Worm (Caenorhabditis elegans): ENCODE data around the gene twk-32.

twk-32 gene

DNA sequence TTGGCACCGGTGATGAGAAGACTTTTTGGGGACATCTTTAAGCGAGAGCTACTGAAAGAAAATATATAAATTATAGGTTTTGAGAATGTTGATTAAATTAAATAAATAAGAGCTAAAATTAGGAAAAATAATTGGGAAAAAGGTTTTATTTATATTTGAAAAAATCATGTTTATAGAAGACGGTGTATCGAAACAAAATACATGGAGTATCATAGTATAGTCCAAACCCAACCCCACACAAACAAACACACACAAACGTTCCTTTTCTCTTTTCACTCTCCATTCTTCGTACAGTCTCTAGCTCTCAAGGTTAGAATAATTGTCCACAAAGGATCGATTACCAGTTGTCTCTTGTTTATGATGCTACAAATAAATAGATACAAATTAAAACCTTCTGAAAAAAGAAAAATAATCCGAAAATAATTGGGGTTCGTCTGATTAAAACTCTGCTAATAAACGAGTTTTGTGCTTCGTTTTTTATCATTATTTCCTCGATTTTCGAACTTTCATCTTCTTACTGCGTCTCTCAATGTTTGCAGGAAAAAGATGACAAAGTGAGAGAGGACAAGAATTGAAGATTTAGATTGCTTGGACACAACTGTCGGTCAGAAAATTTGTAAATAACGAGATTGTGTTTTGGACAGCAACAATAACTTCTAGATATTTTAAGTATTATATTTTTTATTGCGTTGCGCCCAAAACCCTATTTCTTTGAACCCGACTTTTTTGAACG, 39.9 kb upstream of the twk-32 start, which contains the start of gene F20G2.2:
Gene F20G2.2, minus strand, starts transcription at position 51 of the 733 bp plus-strand sequence.
- no peak for TF ChIP-seq ztf-7 (tag; optimal IDR thresholded peaks at IDR 0.05)
- TF ChIP-seq dmd-8 (GFP tag; IDR thresholded peaks at IDR 0.05): no peak
- TF ChIP-seq snpc-4 (tag; optimal IDR thresholded peaks at IDR 0.05): no peak
- no peak for TF ChIP-seq skn-1 (tag; optimal IDR thresholded peaks at IDR 0.05)
- peak; percentile 45; the same call in 1 of the 2 replicates for TF ChIP-seq dmd-6 (GFP tag; IDR thresholded peaks at IDR 0.05)
- TF ChIP-seq mep-1 (tag; optimal IDR thresholded peaks at IDR 0.05): peak; percentile 1
- TF ChIP-seq nhr-28 (tag; optimal IDR thresholded peaks at IDR 0.05): peak; percentile 44
- no peak for TF ChIP-seq F10B5.3 (tag; optimal IDR thresholded peaks at IDR 0.05)
- peak; percentile 34 for TF ChIP-seq hlh-11 (tag; optimal IDR thresholded peaks at IDR 0.05)
- no peak for TF ChIP-seq T20F7.1 (GFP tag; optimal IDR thresholded peaks at IDR 0.05)
- peak in 1 of 2 experiments; percentile 2 for TF ChIP-seq daf-16 (GFP tag; optimal IDR thresholded peaks at IDR 0.05)
- TF ChIP-seq daf-16 (tag; optimal IDR thresholded peaks at IDR 0.05): peak; percentile 21
- TF ChIP-seq lin-1 (GFP tag; IDR thresholded peaks at IDR 0.05): no peak
- TF ChIP-seq nhr-6 (tag; optimal IDR thresholded peaks at IDR 0.05): no peak
- TF ChIP-seq dve-1 (tag; optimal IDR thresholded peaks at IDR 0.05; ENCODE audit: insufficient read depth): peak; percentile 35
- no peak for TF ChIP-seq ceh-32 (tag; optimal IDR thresholded peaks at IDR 0.05; ENCODE audit: poor library complexity)

DNA sequence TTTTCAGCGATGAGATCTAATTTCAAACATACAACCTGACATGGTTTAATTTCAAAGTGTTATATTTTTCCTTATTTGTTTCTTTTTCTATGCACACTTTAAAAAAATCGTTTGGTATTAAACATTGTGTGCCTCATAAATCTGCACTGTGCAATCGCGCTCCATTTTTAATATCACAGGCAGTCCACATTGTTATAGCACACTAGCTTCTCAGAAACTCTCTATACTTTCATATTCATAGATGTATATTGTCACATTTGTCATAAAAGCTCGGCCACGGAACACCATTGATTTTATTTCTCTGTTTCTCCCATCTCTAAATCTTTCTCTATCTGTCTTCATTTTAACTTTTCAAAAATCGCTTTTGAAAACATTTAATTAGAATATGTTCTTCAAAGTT, 39.1 kb upstream of the twk-32 start:
- 0 out of 2 replicates have a peak, but pooled peaks have one; percentile 7 for TF ChIP-seq dmd-6 (GFP tag; IDR thresholded peaks at IDR 0.05)
- no peak for TF ChIP-seq sdz-12 (GFP tag; optimal IDR thresholded peaks at IDR 0.05)
- TF ChIP-seq F49E8.2 (tag; optimal IDR thresholded peaks at IDR 0.05; ENCODE audit: borderline replicate concordance): no peak
- no peak for TF ChIP-seq daf-8 (GFP tag; IDR thresholded peaks at IDR 0.05)
- TF ChIP-seq pha-4 (GFP tag; IDR thresholded peaks at IDR 0.05): no peak
- TF ChIP-seq pha-4 (tag; optimal IDR thresholded peaks at IDR 0.05): no peak
- no peak for TF ChIP-seq F37D6.2 (tag; optimal IDR thresholded peaks at IDR 0.05)
- TF ChIP-seq nhr-237 (tag; optimal IDR thresholded peaks at IDR 0.05): no peak
- TF ChIP-seq hlh-30 (tag; optimal IDR thresholded peaks at IDR 0.05; ENCODE audit: insufficient read depth): peak; percentile 35
- no peak for TF ChIP-seq ZK546.5 (tag; optimal IDR thresholded peaks at IDR 0.05)
- TF ChIP-seq ceh-82 (tag; optimal IDR thresholded peaks at IDR 0.05): no peak
- no peak for TF ChIP-seq egl-27 (tag; optimal IDR thresholded peaks at IDR 0.05)
- no peak for TF ChIP-seq jun-1 (tag; optimal IDR thresholded peaks at IDR 0.05)
- no peak for TF ChIP-seq Y5F2A.4 (GFP tag; optimal IDR thresholded peaks at IDR 0.05)
- no peak for TF ChIP-seq nhr-102 (tag; optimal IDR thresholded peaks at IDR 0.05)
- no peak for TF ChIP-seq Y75B8A.6 (GFP tag; IDR thresholded peaks at IDR 0.05)
- no peak for TF ChIP-seq ama-1 (optimal IDR thresholded peaks at IDR 0.05)
- peak; percentile 8 for TF ChIP-seq fkh-10 (GFP tag; optimal IDR thresholded peaks at IDR 0.05)
- peak; percentile 62 for TF ChIP-seq nhr-6 (tag; optimal IDR thresholded peaks at IDR 0.05)
- no peak for TF ChIP-seq nhr-25 (tag; optimal IDR thresholded peaks at IDR 0.05; ENCODE audit: borderline replicate concordance, insufficient read depth)
- no peak for TF ChIP-seq duxl-1 (tag; optimal IDR thresholded peaks at IDR 0.05; ENCODE audit: poor library complexity)
- TF ChIP-seq unc-62 (GFP tag; optimal IDR thresholded peaks at IDR 0.05 in 1 of 2): no peak
- TF ChIP-seq unc-62 (tag; optimal IDR thresholded peaks at IDR 0.05): no peak
- peak; percentile 7 for TF ChIP-seq dpl-1 (GFP tag; optimal IDR thresholded peaks at IDR 0.05)
- peak in 1 of 2 experiments; percentile 69 for TF ChIP-seq lsy-2 (tag; optimal IDR thresholded peaks at IDR 0.05)
- TF ChIP-seq rbr-2 (tag; optimal IDR thresholded peaks at IDR 0.05): peak; percentile 46
- TF ChIP-seq set-16 (GFP tag; IDR thresholded peaks at IDR 0.05): no peak
- TF ChIP-seq attf-4 (tag; optimal IDR thresholded peaks at IDR 0.05): no peak
- TF ChIP-seq saeg-2 (GFP tag; IDR thresholded peaks at IDR 0.05): no peak
- TF ChIP-seq R02D3.7 (tag; optimal IDR thresholded peaks at IDR 0.05): no peak
- no peak for TF ChIP-seq F10B5.3 (tag; optimal IDR thresholded peaks at IDR 0.05)
- TF ChIP-seq mep-1 (tag; optimal IDR thresholded peaks at IDR 0.05): peak; percentile 18
- TF ChIP-seq dve-1 (tag; optimal IDR thresholded peaks at IDR 0.05; ENCODE audit: insufficient read depth): peak; percentile 64
- TF ChIP-seq tra-1 (GFP tag; IDR thresholded peaks at IDR 0.05): no peak
- peak; percentile 67 for TF ChIP-seq mes-2 (tag; optimal IDR thresholded peaks at IDR 0.05; ENCODE audit: poor library complexity, severe bottlenecking)
- no peak for TF ChIP-seq nhr-28 (tag; optimal IDR thresholded peaks at IDR 0.05)
- TF ChIP-seq zip-2 (tag; optimal IDR thresholded peaks at IDR 0.05): no peak
- no peak for TF ChIP-seq aly-2 (tag; optimal IDR thresholded peaks at IDR 0.05)
- TF ChIP-seq snpc-4 (tag; optimal IDR thresholded peaks at IDR 0.05): no peak
